Fruit fly (Drosophila melanogaster) whole organism: Measurements from ENCODE around the gene CG34155.

Experiments used
- CG8478 ChIP-seq: fragments of >200 bp; optimal IDR thresholded peaks from 2 replicates; lab custom pipeline; 2018; ENCODE audit warnings: inconsistent platforms
- Dll ChIP-seq: fragments of >200 bp; optimal IDR thresholded peaks from 2 replicates; lab custom pipeline; 2017
- pan ChIP-seq: fragments of >200 bp; optimal IDR thresholded peaks from 2 replicates; lab custom pipeline; 2017
- psq ChIP-seq: fragments of >200 bp; optimal IDR thresholded peaks from 2 replicates; lab custom pipeline; 2017
- usp ChIP-seq: fragments of >200 bp; optimal IDR thresholded peaks from 2 replicates; lab custom pipeline; 2017; ENCODE audit warnings: missing biosample characterization, missing genetic modification characterization, mixed read lengths

- TF ChIP-seq CG8478 (lab: Kevin White, UChicago) (no peak), Dll (lab: Kevin White, UChicago) (no peak), pan (lab: Kevin White, UChicago) (no peak), psq (no peak), usp (GFP tag; lab: Kevin White, UChicago) (no peak)
These were observed 27.3 kb upstream of the CG34155 start, which contains the start of gene CG9717 for dm6 chr3R:30587196-30587753.
